Fruit fly (Drosophila melanogaster): ENCODE measurements around the gene Sap47.

The Sap47 gene

dm6 chr3R:15974235-15974634, 39.3 kb downstream of the Sap47 start (continued):
- TF ChIP-seq CG3726 (GFP tag; IDR thresholded peaks at IDR 0.05), result no peak
- peak; percentile 96 for TF ChIP-seq Ets65A (GFP tag)
- no peak for TF ChIP-seq jigr1 (GFP tag; IDR thresholded peaks at IDR 0.05)
- TF ChIP-seq CG7987 (GFP tag; optimal IDR thresholded peaks at IDR 0.05), result no peak
- TF ChIP-seq shn (GFP tag; optimal IDR thresholded peaks at IDR 0.05), result peak; percentile 79
- peak; percentile 57 for TF ChIP-seq scrt (GFP tag; optimal IDR thresholded peaks at IDR 0.05)
- peak; percentile 54 for TF ChIP-seq D19B (GFP tag; optimal IDR thresholded peaks at IDR 0.05)
- TF ChIP-seq CG6683 (GFP tag; optimal IDR thresholded peaks at IDR 0.05), result peak; percentile 50
- TF ChIP-seq pzg (GFP tag; optimal IDR thresholded peaks at IDR 0.05), result no peak
- TF ChIP-seq CG3281 (GFP tag; optimal IDR thresholded peaks at IDR 0.05), result peak; percentile 86
- TF ChIP-seq Bgb (GFP tag; IDR thresholded peaks at IDR 0.05; ENCODE audit: partially characterized antibody), result no peak
- peak; percentile 85 for TF ChIP-seq Chrac-16 (GFP tag; optimal IDR thresholded peaks at IDR 0.05)
- peak; percentile 91 for TF ChIP-seq CG15269 (tag; optimal IDR thresholded peaks at IDR 0.05)
- TF ChIP-seq Atf3 (GFP tag; optimal IDR thresholded peaks at IDR 0.05), result peak; percentile 65
- no peak for TF ChIP-seq CG6175 (GFP tag; IDR thresholded peaks at IDR 0.05)
- TF ChIP-seq D (optimal IDR thresholded peaks at IDR 0.05), result no peak
- peak; percentile 75 for TF ChIP-seq D (GFP tag; optimal IDR thresholded peaks at IDR 0.05)
- TF ChIP-seq ind (GFP tag; optimal IDR thresholded peaks at IDR 0.05), result peak; percentile 81
- peak; percentile 46 for TF ChIP-seq ERR (GFP tag; optimal IDR thresholded peaks at IDR 0.05)
- TF ChIP-seq CG1024 (GFP tag; IDR thresholded peaks at IDR 0.05), result no peak
- TF ChIP-seq sc (optimal IDR thresholded peaks at IDR 0.05), result no peak
- TF ChIP-seq sc (GFP tag; optimal IDR thresholded peaks at IDR 0.05), result peak; percentile 57
- no peak for TF ChIP-seq CG15073 (GFP tag; optimal IDR thresholded peaks at IDR 0.05)
- TF ChIP-seq tna (GFP tag; IDR thresholded peaks at IDR 0.05; ENCODE audit: partially characterized antibody), result no peak
- peak; percentile 78 for TF ChIP-seq Camta (GFP tag; optimal IDR thresholded peaks at IDR 0.05)
- peak; percentile 69 for TF ChIP-seq da (GFP tag; optimal IDR thresholded peaks at IDR 0.05)
- peak; percentile 84 for TF ChIP-seq Fer1 (GFP tag; optimal IDR thresholded peaks at IDR 0.05)
- no peak for TF ChIP-seq eve (GFP tag; optimal IDR thresholded peaks at IDR 0.05)
- peak in 1 of 2 experiments; percentile 67 for TF ChIP-seq Eip74EF (GFP tag; optimal IDR thresholded peaks at IDR 0.05)
- no peak for TF ChIP-seq CG11247 (GFP tag; IDR thresholded peaks at IDR 0.05)
- TF ChIP-seq ttk (GFP tag; IDR thresholded peaks at IDR 0.05), result no peak
- TF ChIP-seq CG9876 (GFP tag; optimal IDR thresholded peaks at IDR 0.05), result peak; percentile 66
- TF ChIP-seq sna (GFP tag; IDR thresholded peaks at IDR 0.05; ENCODE audit: partially characterized antibody), result no peak
- TF ChIP-seq Trl (optimal IDR thresholded peaks at IDR 0.05), result no peak
- peak; percentile 6 for TF ChIP-seq Trl (GFP tag; optimal IDR thresholded peaks at IDR 0.05)
- no peak for TF ChIP-seq Sry-β (GFP tag; optimal IDR thresholded peaks at IDR 0.05)
- TF ChIP-seq CG10979 (tag; optimal IDR thresholded peaks at IDR 0.05), result peak; percentile 82
- TF ChIP-seq lola (GFP tag; optimal IDR thresholded peaks at IDR 0.05), result peak in 1 of 3 experiments; percentile 70
- no peak for TF ChIP-seq CG16813 (GFP tag; IDR thresholded peaks at IDR 0.05; ENCODE audit: partially characterized antibody)
- TF ChIP-seq vfl (GFP tag; optimal IDR thresholded peaks at IDR 0.05), result peak; percentile 32
- TF ChIP-seq PHDP (tag; optimal IDR thresholded peaks at IDR 0.05), result peak; percentile 84
- TF ChIP-seq CG12155 (GFP tag; optimal IDR thresholded peaks at IDR 0.05), result peak; percentile 70
- peak; percentile 4 for TF ChIP-seq MTF-1 (GFP tag; optimal IDR thresholded peaks at IDR 0.05; ENCODE audit: borderline replicate concordance)
- peak; percentile 20 for TF ChIP-seq CG33557 (GFP tag; optimal IDR thresholded peaks at IDR 0.05)
- TF ChIP-seq E2f2 (GFP tag; IDR thresholded peaks at IDR 0.05), result no peak
- TF ChIP-seq Aef1 (GFP tag; IDR thresholded peaks at IDR 0.05), result no peak
- peak; percentile 71 for TF ChIP-seq slp2 (GFP tag; optimal IDR thresholded peaks at IDR 0.05)
- peak; percentile 25 for TF ChIP-seq Sry-δ (GFP tag; optimal IDR thresholded peaks at IDR 0.05)
- TF ChIP-seq pan (optimal IDR thresholded peaks at IDR 0.05), result no peak
- no peak for TF ChIP-seq pan (GFP tag; optimal IDR thresholded peaks at IDR 0.05 in 1 of 2, IDR thresholded peaks at IDR 0.05 in 1 of 2)
- peak; percentile 83 for TF ChIP-seq zf30C (GFP tag; optimal IDR thresholded peaks at IDR 0.05)
- peak; percentile 78 for TF ChIP-seq tin (GFP tag; optimal IDR thresholded peaks at IDR 0.05)

Data from whole organism, embryonic.